Worm (Caenorhabditis elegans): ENCODE results near the gene C44B7.11.
A peak's percentile ranks its signal among the peaks of the same experiment; 100 is the strongest.
"Not testable (repeated sequence)": the region's sequence is repeated elsewhere in the genome, so short reads cannot be mapped to it uniquely, and the experiment has no call there.

C44B7.11 gene

ce11 chrII:6909568-6910122 lies 12.3 kb upstream of the C44B7.11 start, which contains the start of gene asm-1:
Gene asm-1, plus strand, starts transcription at chrII:6910072.
- TF ChIP-seq snpc-4 (tag; optimal IDR thresholded peaks at IDR 0.05) (no peak), ham-2 (GFP tag; optimal IDR thresholded peaks at IDR 0.05) (no peak), unc-62 (GFP tag; optimal IDR thresholded peaks at IDR 0.05) (no peak), zip-8 (tag; optimal IDR thresholded peaks at IDR 0.05) (no peak), flh-1 (GFP tag; optimal IDR thresholded peaks at IDR 0.05) (no peak), lin-13 (tag; optimal IDR thresholded peaks at IDR 0.05) (no peak), bed-3 (GFP tag; optimal IDR thresholded peaks at IDR 0.05) (no peak), pha-4 (tag; optimal IDR thresholded peaks at IDR 0.05) (no peak), elt-3 (tag; optimal IDR thresholded peaks at IDR 0.05) (no peak), M03D4.4 (tag; optimal IDR thresholded peaks at IDR 0.05) (no peak), unc-120 (tag; optimal IDR thresholded peaks at IDR 0.05; ENCODE audit: poor library complexity, severe bottlenecking) (no peak), nhr-76 (tag; optimal IDR thresholded peaks at IDR 0.05) (no peak), mab-5 (tag; optimal IDR thresholded peaks at IDR 0.05) (no peak), tbx-8 (GFP tag; optimal IDR thresholded peaks at IDR 0.05) (no peak), blmp-1 (tag; optimal IDR thresholded peaks at IDR 0.05) (no peak), sptf-1 (tag; optimal IDR thresholded peaks at IDR 0.05) (no peak), lin-32 (GFP tag; optimal IDR thresholded peaks at IDR 0.05) (no peak), unc-39 (tag; optimal IDR thresholded peaks at IDR 0.05) (no peak), ceh-39 (tag; optimal IDR thresholded peaks at IDR 0.05) (no peak)

ce11 chrII:6908689-6909088 lies 11.3 kb upstream of the C44B7.11 start:
- TF ChIP-seq tbx-8 (GFP tag; optimal IDR thresholded peaks at IDR 0.05) (no peak), ceh-39 (tag; optimal IDR thresholded peaks at IDR 0.05) (no peak), nhr-2 (tag; optimal IDR thresholded peaks at IDR 0.05) (no peak), lsy-2 (tag; optimal IDR thresholded peaks at IDR 0.05) (no peak), ham-2 (GFP tag; optimal IDR thresholded peaks at IDR 0.05) (no peak), zip-8 (tag; optimal IDR thresholded peaks at IDR 0.05) (no peak), ceh-43 (GFP tag; optimal IDR thresholded peaks at IDR 0.05) (no peak), mab-5 (tag; optimal IDR thresholded peaks at IDR 0.05) (no peak), nhr-76 (tag; optimal IDR thresholded peaks at IDR 0.05) (no peak), mls-2 (tag; optimal IDR thresholded peaks at IDR 0.05) (no peak), drap-1 (GFP tag; optimal IDR thresholded peaks at IDR 0.05) (no peak)

- TF ChIP-seq drap-1 (GFP tag; optimal IDR thresholded peaks at IDR 0.05); hlh-1 (tag; optimal IDR thresholded peaks at IDR 0.05); nhr-76 (tag; optimal IDR thresholded peaks at IDR 0.05): not testable (repeated sequence)
Measured at ce11 chrII:6907657-6908056, 10.3 kb upstream of the C44B7.11 start, which contains the start of gene B0252.3. Gene B0252.3, minus strand, starts transcription at chrII:6907757.

- TF ChIP-seq flh-1 (GFP tag; optimal IDR thresholded peaks at IDR 0.05), result no peak
Measured at ce11 chrII:6901795-6902194, 4.5 kb upstream of the C44B7.11 start, which contains the start of gene psmd-9. Gene psmd-9, plus strand, starts transcription at chrII:6902095.

- TF ChIP-seq flh-1 (GFP tag; optimal IDR thresholded peaks at IDR 0.05) (no peak), sptf-1 (tag; optimal IDR thresholded peaks at IDR 0.05) (no peak), nhr-12 (tag; optimal IDR thresholded peaks at IDR 0.05) (no peak), unc-39 (tag; optimal IDR thresholded peaks at IDR 0.05) (no peak), unc-62 (GFP tag; optimal IDR thresholded peaks at IDR 0.05) (no peak), elt-1 (tag; optimal IDR thresholded peaks at IDR 0.05; ENCODE audit: borderline replicate concordance, insufficient read depth) (no peak)
Measured at ce11 chrII:6900708-6901107, 3.4 kb upstream of the C44B7.11 start.

- no peak for TF ChIP-seq zip-8 (tag; optimal IDR thresholded peaks at IDR 0.05)
- peak; percentile 11 for TF ChIP-seq bed-3 (GFP tag; optimal IDR thresholded peaks at IDR 0.05)
- peak; percentile 28 for TF ChIP-seq tbx-8 (GFP tag; optimal IDR thresholded peaks at IDR 0.05)
- TF ChIP-seq lsy-2 (tag; optimal IDR thresholded peaks at IDR 0.05), result peak; percentile 26
- TF ChIP-seq cnd-1 (tag; optimal IDR thresholded peaks at IDR 0.05), result peak; percentile 59
- peak; percentile 52 for TF ChIP-seq sem-2 (GFP tag; optimal IDR thresholded peaks at IDR 0.05)
- no peak for TF ChIP-seq unc-39 (tag; optimal IDR thresholded peaks at IDR 0.05)
- peak; percentile 76 for TF ChIP-seq sptf-1 (tag; optimal IDR thresholded peaks at IDR 0.05)
- TF ChIP-seq ceh-83 (GFP tag; optimal IDR thresholded peaks at IDR 0.05), result peak; percentile 62
- TF ChIP-seq lin-32 (GFP tag; optimal IDR thresholded peaks at IDR 0.05), result peak; percentile 14
- no peak for TF ChIP-seq ham-2 (GFP tag; optimal IDR thresholded peaks at IDR 0.05)
- peak; percentile 73 for TF ChIP-seq M03D4.4 (tag; optimal IDR thresholded peaks at IDR 0.05)
Measured at ce11 chrII:6898017-6898779, 858 bp upstream of the C44B7.11 start, which contains the start of gene hrpl-1. Gene hrpl-1, plus strand, starts transcription at chrII:6898729.

All from whole organism, mixed stage, embryonic.